Fruit fly (Drosophila melanogaster): Measurements from ENCODE around the gene Ccp84Af.

The Ccp84Af gene

dm6 chr3R:6657278-6658246, 32.5 kb downstream of the Ccp84Af start, which contains the start of the genes CG1307 and twr (continued):
- no peak for TF ChIP-seq pfk (GFP tag; optimal IDR thresholded peaks at IDR 0.05)
- peak; percentile 79 for TF ChIP-seq trem (tag; optimal IDR thresholded peaks at IDR 0.05)
- no peak for TF ChIP-seq Stat92E (GFP tag; optimal IDR thresholded peaks at IDR 0.05)
- peak; percentile 41 for TF ChIP-seq CG6689 (GFP tag; IDR thresholded peaks at IDR 0.05)
- no peak for TF ChIP-seq Eip74EF (GFP tag; optimal IDR thresholded peaks at IDR 0.05)
- TF ChIP-seq CG9932 (GFP tag; IDR thresholded peaks at IDR 0.05): peak; percentile 61
- no peak for TF ChIP-seq CG16815 (GFP tag; optimal IDR thresholded peaks at IDR 0.05)
- TF ChIP-seq ranshi (GFP tag; IDR thresholded peaks at IDR 0.05): 0 out of 2 replicates have a peak, but pooled peaks have one; percentile 13
- peak; percentile 31; the same call in 1 of the 3 replicates for TF ChIP-seq zfh1 (GFP tag; IDR thresholded peaks at IDR 0.05)
- no peak for TF ChIP-seq hkb (optimal IDR thresholded peaks at IDR 0.05)
- TF ChIP-seq hkb (GFP tag; IDR thresholded peaks at IDR 0.05): no peak
- TF ChIP-seq CG9609 (GFP tag; optimal IDR thresholded peaks at IDR 0.05): peak; percentile 12
- no peak for TF ChIP-seq sd (tag; optimal IDR thresholded peaks at IDR 0.05)
- no peak for TF ChIP-seq salm (tag; optimal IDR thresholded peaks at IDR 0.05)
- no peak for TF ChIP-seq corto (GFP tag; optimal IDR thresholded peaks at IDR 0.05)
- TF ChIP-seq CG3995 (GFP tag; optimal IDR thresholded peaks at IDR 0.05): peak; percentile 96
- no peak for TF ChIP-seq HLH54F (GFP tag; optimal IDR thresholded peaks at IDR 0.05)
- TF ChIP-seq org-1 (GFP tag; optimal IDR thresholded peaks at IDR 0.05): no peak
- TF ChIP-seq CG4404 (GFP tag; IDR thresholded peaks at IDR 0.05): no peak
- no peak for TF ChIP-seq pho (GFP tag; optimal IDR thresholded peaks at IDR 0.05)
- TF ChIP-seq CG31388 (GFP tag; optimal IDR thresholded peaks at IDR 0.05): no peak
- no peak for TF ChIP-seq CG2678 (tag; optimal IDR thresholded peaks at IDR 0.05)
- TF ChIP-seq CG10959 (GFP tag; IDR thresholded peaks at IDR 0.05): no peak
- TF ChIP-seq caup (GFP tag; optimal IDR thresholded peaks at IDR 0.05; ENCODE audit: severe bottlenecking): no peak
- peak; percentile 41 for TF ChIP-seq CG33557 (GFP tag; optimal IDR thresholded peaks at IDR 0.05)
- TF ChIP-seq CG10565 (GFP tag; optimal IDR thresholded peaks at IDR 0.05): no peak
- no peak for TF ChIP-seq CG8944 (GFP tag; optimal IDR thresholded peaks at IDR 0.05)
- no peak for TF ChIP-seq CG8089 (GFP tag; optimal IDR thresholded peaks at IDR 0.05)
- TF ChIP-seq CG4617 (GFP tag; optimal IDR thresholded peaks at IDR 0.05; ENCODE audit: borderline replicate concordance): peak; percentile 55
- no peak for TF ChIP-seq CG18011 (GFP tag; optimal IDR thresholded peaks at IDR 0.05)
- no peak for TF ChIP-seq Optix (GFP tag; IDR thresholded peaks at IDR 0.05)
- TF ChIP-seq CG34224 (GFP tag; IDR thresholded peaks at IDR 0.05; ENCODE audit: partially characterized antibody): no peak; the same call in 2 of the 3 replicates
- TF ChIP-seq crc (GFP tag; optimal IDR thresholded peaks at IDR 0.05): no peak
- TF ChIP-seq fd64A (GFP tag; optimal IDR thresholded peaks at IDR 0.05): no peak
- no peak for TF ChIP-seq btn (GFP tag; optimal IDR thresholded peaks at IDR 0.05)
- TF ChIP-seq Ets97D (GFP tag; optimal IDR thresholded peaks at IDR 0.05): peak; percentile 78
- TF ChIP-seq Atf-2 (GFP tag; optimal IDR thresholded peaks at IDR 0.05): no peak
- TF ChIP-seq hb (GFP tag; IDR thresholded peaks at IDR 0.05; ENCODE audit: partially characterized antibody): no peak
- peak in 1 of 3 experiments; percentile 27 for TF ChIP-seq lola (GFP tag; optimal IDR thresholded peaks at IDR 0.05)
- TF ChIP-seq Side (GFP tag; optimal IDR thresholded peaks at IDR 0.05): no peak
- no peak for TF ChIP-seq Usf (GFP tag; optimal IDR thresholded peaks at IDR 0.05)
- no peak; the same call in 2 of the 3 replicates for TF ChIP-seq CG16813 (GFP tag; IDR thresholded peaks at IDR 0.05; ENCODE audit: partially characterized antibody)
- TF ChIP-seq tgo (GFP tag; IDR thresholded peaks at IDR 0.05): no peak
- TF ChIP-seq CG9215 (GFP tag; IDR thresholded peaks at IDR 0.05): peak; percentile 18; the same call in 1 of the 2 replicates
- peak; percentile 55 for TF ChIP-seq Xbp1 (GFP tag; optimal IDR thresholded peaks at IDR 0.05)
- TF ChIP-seq h (optimal IDR thresholded peaks at IDR 0.05): no peak
- TF ChIP-seq emc (GFP tag; optimal IDR thresholded peaks at IDR 0.05): no peak
- no peak for TF ChIP-seq pita (GFP tag; optimal IDR thresholded peaks at IDR 0.05)
